Fruit fly (Drosophila melanogaster) whole organism, embryonic: ENCODE measurements around the gene gdl.

Source experiments
- Blimp-1 ChIP-seq: fragments of 200-800 bp; sonication (Bioruptor generic); optimal IDR thresholded peaks from 3 replicates; lab custom pipeline; 2018; ENCODE audit warnings: missing biosample characterization, missing genetic modification characterization, mild to moderate bottlenecking, moderate library complexity, missing genetic modification reagents
- CG10979 ChIP-seq: fragments of 200-800 bp; sonication (Bioruptor generic); optimal IDR thresholded peaks from 2 replicates; lab custom pipeline; 2018; ENCODE audit warnings: missing biosample characterization, mild to moderate bottlenecking, missing genetic modification characterization, moderate library complexity
- CG11093 ChIP-seq: fragments of 200-800 bp; sonication (Bioruptor generic); IDR thresholded peaks from 3 replicates; pipeline ENCODE4 v1.3.6; 2022; ENCODE audit warnings: missing biosample characterization, missing genetic modification characterization
- CG12942 ChIP-seq: fragments of 200-800 bp; sonication (Bioruptor generic); optimal IDR thresholded peaks from 3 replicates; lab custom pipeline; 2016; ENCODE audit warnings: missing biosample characterization, missing genetic modification characterization
- CG14014 ChIP-seq: fragments of 200-800 bp; sonication (Bioruptor generic); IDR thresholded peaks from 2 replicates; pipeline ENCODE4 v1.3.6; 2022; ENCODE audit warnings: missing biosample characterization, missing genetic modification characterization
- CG14710 ChIP-seq: fragments of 200-800 bp; sonication (Bioruptor generic); optimal IDR thresholded peaks from 3 replicates; lab custom pipeline; 2019; ENCODE audit warnings: missing biosample characterization, mild to moderate bottlenecking, missing genetic modification characterization, moderate library complexity
- CG15479 ChIP-seq: fragments of 200-800 bp; sonication (Bioruptor generic); optimal IDR thresholded peaks from 3 replicates; lab custom pipeline; 2019; ENCODE audit warnings: missing biosample characterization, mild to moderate bottlenecking, missing genetic modification characterization, moderate library complexity
- CG15514 ChIP-seq: fragments of 200-800 bp; sonication (Bioruptor generic); optimal IDR thresholded peaks from 3 replicates; lab custom pipeline; 2017; ENCODE audit warnings: missing biosample characterization, missing genetic modification characterization, mild to moderate bottlenecking, moderate library complexity, missing genetic modification reagents
- CG17385 ChIP-seq: fragments of 200-800 bp; sonication (Bioruptor generic); optimal IDR thresholded peaks from 3 replicates; lab custom pipeline; 2018; ENCODE audit warnings: missing biosample characterization, mild to moderate bottlenecking, missing genetic modification characterization
- CG18011 ChIP-seq: fragments of 200-800 bp; sonication (Bioruptor generic); optimal IDR thresholded peaks from 2 replicates; lab custom pipeline; 2017; ENCODE audit warnings: missing biosample characterization, missing genetic modification characterization, mild to moderate bottlenecking, moderate library complexity, missing genotype
- CG2120 ChIP-seq: fragments of 200-800 bp; sonication (Bioruptor generic); optimal IDR thresholded peaks from 3 replicates; lab custom pipeline; 2016; ENCODE audit warnings: missing biosample characterization, missing genetic modification characterization
- CG2712 ChIP-seq: fragments of 200-800 bp; optimal IDR thresholded peaks from 3 replicates; lab custom pipeline; 2019; ENCODE audit warnings: missing biosample characterization, mild to moderate bottlenecking, missing genetic modification characterization, moderate library complexity
- CG3163 ChIP-seq: fragments of 200-800 bp; sonication (Bioruptor generic); optimal IDR thresholded peaks from 3 replicates; lab custom pipeline; 2016; ENCODE audit warnings: missing biosample characterization, missing genetic modification characterization
- CG32532 ChIP-seq: fragments of 200-800 bp; sonication (Bioruptor generic); IDR thresholded peaks from 2 replicates; pipeline ENCODE4 v1.3.6; 2022; ENCODE audit warnings: missing biosample characterization, missing genetic modification characterization
- CG6654 ChIP-seq: fragments of 200-800 bp; sonication (Bioruptor generic); optimal IDR thresholded peaks from 2 replicates; lab custom pipeline; 2017; ENCODE audit warnings: missing biosample characterization, mild to moderate bottlenecking, missing genetic modification characterization
- CG6689 ChIP-seq: fragments of 200-800 bp; sonication (Bioruptor generic); IDR thresholded peaks from 2 replicates; pipeline ENCODE4 v1.3.6; 2022; ENCODE audit warnings: missing biosample characterization, missing genetic modification characterization
- CG7372 ChIP-seq: fragments of 200-800 bp; sonication (Bioruptor generic); IDR thresholded peaks from 2 replicates; pipeline ENCODE4 v1.3.6; 2022; ENCODE audit warnings: missing biosample characterization, missing genetic modification characterization
- CG7556 ChIP-seq: fragments of 200-800 bp; sonication (Bioruptor generic); optimal IDR thresholded peaks from 2 replicates; lab custom pipeline; 2017; ENCODE audit warnings: missing biosample characterization, mild to moderate bottlenecking, missing genetic modification characterization
- CG8359 ChIP-seq: fragments of 200-800 bp; sonication (Bioruptor generic); optimal IDR thresholded peaks from 2 replicates; lab custom pipeline; 2017; ENCODE audit warnings: missing biosample characterization, mild to moderate bottlenecking, missing genetic modification characterization, borderline replicate concordance
- CHES-1-like ChIP-seq: fragments of 200-800 bp; sonication (Bioruptor generic); optimal IDR thresholded peaks from 2 replicates; lab custom pipeline; 2016; ENCODE audit warnings: missing biosample characterization, missing genetic modification characterization
- D19B ChIP-seq: fragments of 200-800 bp; sonication (Bioruptor generic); optimal IDR thresholded peaks from 2 replicates; lab custom pipeline; 2017; ENCODE audit warnings: missing biosample characterization, mild to moderate bottlenecking, missing genetic modification characterization
- E2f2 ChIP-seq: fragments of 200-800 bp; sonication (Bioruptor generic); IDR thresholded peaks from 2 replicates; pipeline ENCODE4 v1.3.6; 2022; ENCODE audit warnings: missing biosample characterization, missing genetic modification characterization
- Jarid2 ChIP-seq: fragments of 200-800 bp; sonication (Bioruptor generic); optimal IDR thresholded peaks from 3 replicates; lab custom pipeline; 2017; ENCODE audit warnings: mild to moderate bottlenecking, missing biosample characterization, missing genetic modification reagents, missing genetic modification characterization
- Lhr ChIP-seq: fragments of 200-800 bp; sonication (Bioruptor generic); optimal IDR thresholded peaks from 3 replicates; lab custom pipeline; 2017; ENCODE audit warnings: mild to moderate bottlenecking, missing biosample characterization, missing genetic modification reagents, missing genetic modification characterization
- Med ChIP-seq: fragments of 200-800 bp; sonication (Bioruptor generic); peaks from one replicate; lab custom pipeline; 2016; ENCODE audit warnings: missing biosample characterization, missing genetic modification characterization, mild to moderate bottlenecking, inconsistent platforms, moderate library complexity
- Nf-YA ChIP-seq: fragments of 200-800 bp; sonication (Bioruptor generic); IDR thresholded peaks from 2 replicates; pipeline ENCODE4 v1.3.6; 2022; ENCODE audit warnings: missing biosample characterization, missing genetic modification characterization
- Oli ChIP-seq: fragments of 200-800 bp; sonication (Bioruptor generic); optimal IDR thresholded peaks from 2 replicates; lab custom pipeline; 2018; ENCODE audit warnings: missing biosample characterization, mild to moderate bottlenecking, missing genetic modification characterization, moderate library complexity
- Sox100B ChIP-seq: fragments of 200-800 bp; sonication (Bioruptor generic); optimal IDR thresholded peaks from 3 replicates; lab custom pipeline; 2018; ENCODE audit warnings: missing biosample characterization, mild to moderate bottlenecking, missing genetic modification characterization
- Trl ChIP-seq, 3 experiments: fragments of >200 bp in 2 of 3; fragments of 200-800 bp in 1 of 3; sonication (Bioruptor generic) in 1 of 3; optimal IDR thresholded peaks; 2 replicates in 1 of 3; 3 replicates in 2 of 3; lab custom pipeline; 2016 to 2017; ENCODE audit warnings: missing biosample characterization in 1 of 3, missing genetic modification characterization in 1 of 3
- ac ChIP-seq: fragments of 200-800 bp; sonication (Bioruptor generic); optimal IDR thresholded peaks from 3 replicates; lab custom pipeline; 2017; ENCODE audit warnings: missing biosample characterization, mild to moderate bottlenecking, missing genetic modification characterization
- ara ChIP-seq: fragments of 200-800 bp; sonication (Bioruptor generic); IDR thresholded peaks from 2 replicates; pipeline ENCODE4 v1.3.6; 2022; ENCODE audit warnings: missing biosample characterization, missing genetic modification characterization
- ato ChIP-seq: fragments of 200-800 bp; sonication (Bioruptor generic); IDR thresholded peaks from 2 replicates; pipeline ENCODE4 v1.3.6; 2022; ENCODE audit warnings: missing biosample characterization, missing genetic modification characterization; ENCODE audit not compliant: partially characterized antibody
- btn ChIP-seq: fragments of 200-800 bp; sonication (Bioruptor generic); optimal IDR thresholded peaks from 2 replicates; lab custom pipeline; 2016; ENCODE audit warnings: missing biosample characterization, missing genetic modification characterization
- cg ChIP-seq: fragments of 200-800 bp; sonication (Bioruptor generic); optimal IDR thresholded peaks from 3 replicates; lab custom pipeline; 2019; ENCODE audit warnings: missing biosample characterization, mild to moderate bottlenecking, missing genetic modification characterization, moderate library complexity
- chinmo ChIP-seq: fragments of 200-800 bp; sonication (Bioruptor generic); IDR thresholded peaks from 4 replicates; pipeline ENCODE4 v1.3.6; 2022; ENCODE audit warnings: missing biosample characterization, missing genetic modification characterization; ENCODE audit not compliant: partially characterized antibody
- chm ChIP-seq: fragments of 200-800 bp; sonication (Bioruptor generic); IDR thresholded peaks from 2 replicates; pipeline ENCODE4 v1.3.6; 2022; ENCODE audit warnings: missing biosample characterization, missing genetic modification characterization
- ci ChIP-seq: fragments of 200-800 bp; sonication (Bioruptor generic); IDR thresholded peaks from 3 replicates; pipeline ENCODE4 v1.3.6; 2022; ENCODE audit warnings: missing biosample characterization, missing genetic modification characterization
- crp ChIP-seq, 2 experiments: fragments of 200-800 bp; sonication (Bioruptor generic); optimal IDR thresholded peaks; 2 replicates in 1 of 2; 3 replicates in 1 of 2; lab custom pipeline; 2017; ENCODE audit warnings: missing biosample characterization in 2 of 2, missing genetic modification characterization in 2 of 2, mild to moderate bottlenecking in 1 of 2, moderate library complexity in 1 of 2
- cwo ChIP-seq: fragments of 200-800 bp; sonication (Bioruptor generic); optimal IDR thresholded peaks from 3 replicates; lab custom pipeline; 2017; ENCODE audit warnings: missing biosample characterization, missing genetic modification characterization, mild to moderate bottlenecking, moderate library complexity, missing genetic modification reagents
- grn ChIP-seq: fragments of 200-800 bp; sonication (Bioruptor generic); optimal IDR thresholded peaks from 3 replicates; lab custom pipeline; 2017; ENCODE audit warnings: missing biosample characterization, missing genetic modification characterization
- insv ChIP-seq, 2 experiments: fragments of 200-800 bp; sonication (Bioruptor generic); optimal IDR thresholded peaks; 3 replicates each; lab custom pipeline; 2016 to 2018; ENCODE audit warnings: missing biosample characterization in 2 of 2, missing genetic modification characterization in 2 of 2
- lab ChIP-seq: fragments of 200-800 bp; sonication (Bioruptor generic); optimal IDR thresholded peaks from 3 replicates; lab custom pipeline; 2017; ENCODE audit warnings: missing biosample characterization, missing genetic modification characterization, mild to moderate bottlenecking, moderate library complexity, missing genetic modification reagents
- lbe ChIP-seq: fragments of 200-800 bp; sonication (Bioruptor generic); optimal IDR thresholded peaks from 2 replicates; lab custom pipeline; 2016; ENCODE audit warnings: missing biosample characterization, mild to moderate bottlenecking, missing genetic modification characterization
- nom ChIP-seq: fragments of 200-800 bp; sonication (Bioruptor generic); optimal IDR thresholded peaks from 2 replicates; lab custom pipeline; 2017; ENCODE audit warnings: missing biosample characterization, missing genetic modification characterization, mild to moderate bottlenecking, moderate library complexity, missing genetic modification reagents
- pho ChIP-seq: fragments of 200-800 bp; sonication (Bioruptor generic); optimal IDR thresholded peaks from 2 replicates; lab custom pipeline; 2016; ENCODE audit warnings: missing biosample characterization, missing genetic modification characterization
- ro ChIP-seq: fragments of 200-800 bp; sonication (Bioruptor generic); IDR thresholded peaks from 2 replicates; pipeline ENCODE4 v1.3.6; 2022; ENCODE audit warnings: missing biosample characterization, missing genetic modification characterization
- sens ChIP-seq: fragments of 200-800 bp; sonication (Bioruptor generic); peaks from one replicate; lab custom pipeline; 2016; ENCODE audit warnings: missing biosample characterization, missing genetic modification characterization
- tll ChIP-seq, 2 experiments: fragments of 200-800 bp in 1 of 2; fragments of >200 bp in 1 of 2; sonication (Bioruptor generic) in 1 of 2; optimal IDR thresholded peaks; 2 replicates each; lab custom pipeline; 2017 to 2019; ENCODE audit warnings: missing biosample characterization in 2 of 2, missing genetic modification characterization in 2 of 2, mild to moderate bottlenecking in 1 of 2, moderate library complexity in 1 of 2
- tx ChIP-seq: fragments of 200-800 bp; sonication (Bioruptor generic); optimal IDR thresholded peaks from 2 replicates; lab custom pipeline; 2016; ENCODE audit warnings: missing biosample characterization, missing genetic modification characterization
- wdn ChIP-seq: fragments of 200-800 bp; sonication (Bioruptor generic); IDR thresholded peaks from 2 replicates; pipeline ENCODE4 v1.3.6; 2022; ENCODE audit warnings: missing biosample characterization, missing genetic modification characterization

gdl gene

DNA sequence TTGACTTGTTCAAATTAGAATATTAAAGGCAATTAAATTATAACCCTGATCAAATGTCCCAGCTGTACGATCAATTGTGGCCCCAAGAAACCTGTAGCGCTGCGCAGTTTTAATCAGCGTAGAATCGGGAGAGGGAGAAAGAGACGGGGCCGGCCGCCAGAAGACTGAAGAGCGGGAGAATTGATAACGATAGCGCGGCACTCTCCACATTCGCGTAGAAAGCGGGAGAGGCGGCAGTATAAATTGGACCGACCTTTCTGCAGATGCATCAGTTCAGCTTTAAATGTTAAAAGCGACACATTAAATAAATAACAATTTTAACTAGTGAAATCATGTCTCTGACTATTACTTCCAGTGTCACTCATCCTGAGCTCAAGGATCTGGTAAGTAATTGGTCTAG lies 1.5 kb downstream of the gdl start, which contains the start of gene MsrA (continued):
- TF ChIP-seq Med = peak; percentile 44
- TF ChIP-seq lab (GFP tag; lab: Kevin White, UChicago) = no peak
- TF ChIP-seq CG6654 (GFP tag; lab: Kevin White, UChicago) = no peak
- TF ChIP-seq ato = no peak
- peak; percentile 63 for TF ChIP-seq sens
- 0 out of 4 replicates have a peak, but pooled peaks have one; percentile 15 for TF ChIP-seq chinmo (GFP tag; lab: Robert Waterston, UW)
- no peak for TF ChIP-seq wdn (GFP tag; lab: Robert Waterston, UW)
- no peak for TF ChIP-seq CG6689
- TF ChIP-seq CG3163 = peak; percentile 59
- peak; percentile 72 to 74 for TF ChIP-seq Trl (optimal IDR thresholded peaks at IDR 0.05; lab: Kevin White, UChicago)
- no peak for TF ChIP-seq Trl (GFP tag; optimal IDR thresholded peaks at IDR 0.05; lab: Kevin White, UChicago)
- TF ChIP-seq CHES-1-like (GFP tag; lab: Kevin White, UChicago) = no peak
- TF ChIP-seq cwo = no peak
- TF ChIP-seq insv (GFP tag; optimal IDR thresholded peaks at IDR 0.05; lab: Kevin White, UChicago) = no peak
- peak; percentile 45 for TF ChIP-seq grn (GFP tag; lab: Kevin White, UChicago)
- peak; percentile 58 for TF ChIP-seq nom (GFP tag; lab: Kevin White, UChicago)
- TF ChIP-seq CG18011 (GFP tag; lab: Kevin White, UChicago) = no peak
- no peak for TF ChIP-seq pho
- TF ChIP-seq CG12942 (GFP tag; lab: Kevin White, UChicago) = no peak
- no peak for TF ChIP-seq chm (GFP tag; lab: Robert Waterston, UW)
- TF ChIP-seq btn (GFP tag; lab: Kevin White, UChicago) = no peak
- TF ChIP-seq Jarid2 = peak; percentile 59
- no peak for TF ChIP-seq Nf-YA
- TF ChIP-seq D19B = no peak
- no peak for TF ChIP-seq tx (GFP tag; lab: Kevin White, UChicago)
- no peak for TF ChIP-seq E2f2 (GFP tag; lab: Robert Waterston, UW)
- TF ChIP-seq ara = no peak
- TF ChIP-seq CG32532 (GFP tag; lab: Robert Waterston, UW) = peak; percentile 35; the same call in 1 of the 2 replicates
- no peak for TF ChIP-seq CG2120
- TF ChIP-seq cg = no peak
- no peak for TF ChIP-seq Sox100B (GFP tag; lab: Kevin White, UChicago)
- TF ChIP-seq CG14014 (GFP tag; lab: Robert Waterston, UW) = no peak
- TF ChIP-seq CG11093 (GFP tag; lab: Robert Waterston, UW) = no peak
- no peak for TF ChIP-seq CG8359 (GFP tag; lab: Kevin White, UChicago)
- TF ChIP-seq CG7556 (GFP tag; lab: Kevin White, UChicago) = no peak
- TF ChIP-seq ci (GFP tag; lab: Robert Waterston, UW) = 0 out of 3 replicates have a peak, but pooled peaks have one; percentile 29
- TF ChIP-seq ac (GFP tag; lab: Kevin White, UChicago) = no peak
- TF ChIP-seq CG7372 (GFP tag; lab: Robert Waterston, UW) = no peak

DNA sequence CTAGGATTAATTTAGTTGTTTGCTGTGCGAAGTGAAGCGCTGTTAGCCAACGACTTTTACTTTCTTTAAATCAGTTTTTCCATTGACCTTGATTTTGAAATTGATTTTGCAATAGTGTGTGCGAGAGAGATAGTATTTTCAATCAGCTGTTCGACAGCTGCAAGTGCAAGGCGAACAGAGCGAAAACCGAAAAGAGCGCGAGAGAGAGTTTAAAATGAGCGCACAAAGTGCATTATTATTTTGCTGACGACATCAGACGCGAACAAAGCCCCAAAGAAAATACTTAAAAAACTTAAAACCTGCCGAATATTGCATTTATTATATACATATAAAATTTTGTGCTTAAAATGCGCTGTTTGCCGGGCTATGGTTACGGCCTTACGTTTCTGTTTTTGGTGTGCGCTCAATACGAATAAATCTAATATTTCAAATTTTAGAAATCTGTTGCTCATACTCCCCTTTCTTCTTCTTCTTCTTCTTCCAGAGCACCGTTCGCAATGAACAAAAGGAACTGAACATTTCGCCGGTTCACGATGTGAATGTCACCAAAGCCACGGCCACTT lies 2.5 kb downstream of the gdl start:
- peak in 1 of 2 experiments; percentile 61 for TF ChIP-seq tll (GFP tag; optimal IDR thresholded peaks at IDR 0.05; lab: Kevin White, UChicago)
- peak; percentile 81 for TF ChIP-seq CG17385 (GFP tag; lab: Kevin White, UChicago)
- peak; percentile 32 for TF ChIP-seq CG15479 (GFP tag; lab: Kevin White, UChicago)
- 0 out of 4 replicates have a peak, but pooled peaks have one; percentile 48 for TF ChIP-seq chinmo (GFP tag; lab: Robert Waterston, UW)
- peak; percentile 47 for TF ChIP-seq Blimp-1
- TF ChIP-seq nom (GFP tag; lab: Kevin White, UChicago) = peak; percentile 64
- TF ChIP-seq lbe (GFP tag; lab: Kevin White, UChicago) = peak; percentile 14
- TF ChIP-seq ac (GFP tag; lab: Kevin White, UChicago) = peak; percentile 58
- TF ChIP-seq CG14710 (tag; lab: Kevin White, UChicago) = peak; percentile 26
- TF ChIP-seq CG15514 (GFP tag; lab: Kevin White, UChicago) = peak; percentile 60
- no peak for TF ChIP-seq Lhr
- TF ChIP-seq CG2712 (tag; lab: Kevin White, UChicago) = peak; percentile 13
- no peak for TF ChIP-seq Oli (tag; lab: Kevin White, UChicago)
- TF ChIP-seq CG10979 (tag; lab: Kevin White, UChicago) = no peak
- no peak for TF ChIP-seq ro (GFP tag; lab: Robert Waterston, UW)
- TF ChIP-seq crp (GFP tag; optimal IDR thresholded peaks at IDR 0.05; lab: Kevin White, UChicago) = peak in 1 of 2 experiments; percentile 75
